Fruit fly (Drosophila melanogaster): ENCODE data around the gene CG33986.

CG33986 gene

DNA sequence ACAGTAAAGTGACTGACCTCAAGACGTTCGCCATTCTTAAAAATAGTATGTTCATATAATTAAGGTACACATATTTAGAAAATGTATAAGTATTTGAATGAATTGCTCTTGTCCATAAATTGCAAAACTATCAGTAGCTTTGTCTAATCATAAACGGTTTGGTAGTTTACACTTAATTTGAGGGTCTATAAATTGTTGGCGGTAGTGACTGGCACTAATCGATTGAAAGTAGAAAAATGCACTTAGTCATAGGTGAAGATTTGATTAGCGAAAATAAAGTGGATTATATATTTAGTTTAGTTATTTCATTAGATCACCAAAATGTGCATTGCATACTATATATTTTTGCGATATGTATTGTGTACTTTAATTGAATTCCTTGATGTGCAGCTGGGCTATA, 11.3 kb downstream of the CG33986 start:
- no peak for TF ChIP-seq CG8478 (optimal IDR thresholded peaks at IDR 0.05)
- TF ChIP-seq CTCF (optimal IDR thresholded peaks at IDR 0.05) = no peak

DNA sequence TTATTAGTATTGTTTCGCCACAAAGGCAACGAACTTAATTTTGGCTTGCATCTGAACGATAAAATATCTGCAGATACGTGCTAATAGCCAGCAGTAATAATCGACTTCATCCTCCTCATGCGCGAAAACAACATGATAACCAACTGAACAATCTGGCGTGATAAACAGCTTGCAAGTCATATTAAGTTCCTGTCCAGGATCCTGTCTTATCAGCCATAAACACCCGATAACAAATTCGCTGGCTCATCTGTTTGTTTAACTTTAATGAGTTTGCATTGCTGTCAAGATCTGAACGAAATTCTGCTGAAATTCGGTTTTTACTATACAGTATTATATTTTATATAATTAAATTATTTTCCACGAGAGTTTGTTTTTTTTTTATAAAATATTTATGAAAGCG, 11.8 kb downstream of the CG33986 start:
- TF ChIP-seq CG8478 (optimal IDR thresholded peaks at IDR 0.05) (no peak), CTCF (optimal IDR thresholded peaks at IDR 0.05) (no peak)

- no peak for TF ChIP-seq CG8478 (optimal IDR thresholded peaks at IDR 0.05)
- no peak for TF ChIP-seq CTCF (optimal IDR thresholded peaks at IDR 0.05)
These were observed 13.3 kb downstream of the CG33986 start for dm6 chr3L:15511688-15512250.

DNA sequence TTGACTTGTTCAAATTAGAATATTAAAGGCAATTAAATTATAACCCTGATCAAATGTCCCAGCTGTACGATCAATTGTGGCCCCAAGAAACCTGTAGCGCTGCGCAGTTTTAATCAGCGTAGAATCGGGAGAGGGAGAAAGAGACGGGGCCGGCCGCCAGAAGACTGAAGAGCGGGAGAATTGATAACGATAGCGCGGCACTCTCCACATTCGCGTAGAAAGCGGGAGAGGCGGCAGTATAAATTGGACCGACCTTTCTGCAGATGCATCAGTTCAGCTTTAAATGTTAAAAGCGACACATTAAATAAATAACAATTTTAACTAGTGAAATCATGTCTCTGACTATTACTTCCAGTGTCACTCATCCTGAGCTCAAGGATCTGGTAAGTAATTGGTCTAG, 14.3 kb downstream of the CG33986 start, which contains the start of gene MsrA:
Gene MsrA, plus strand, starts transcription at position 266 of the 400 bp plus-strand sequence.
- TF ChIP-seq CTCF (optimal IDR thresholded peaks at IDR 0.05) = no peak
- TF ChIP-seq CG8478 (optimal IDR thresholded peaks at IDR 0.05) = no peak

DNA sequence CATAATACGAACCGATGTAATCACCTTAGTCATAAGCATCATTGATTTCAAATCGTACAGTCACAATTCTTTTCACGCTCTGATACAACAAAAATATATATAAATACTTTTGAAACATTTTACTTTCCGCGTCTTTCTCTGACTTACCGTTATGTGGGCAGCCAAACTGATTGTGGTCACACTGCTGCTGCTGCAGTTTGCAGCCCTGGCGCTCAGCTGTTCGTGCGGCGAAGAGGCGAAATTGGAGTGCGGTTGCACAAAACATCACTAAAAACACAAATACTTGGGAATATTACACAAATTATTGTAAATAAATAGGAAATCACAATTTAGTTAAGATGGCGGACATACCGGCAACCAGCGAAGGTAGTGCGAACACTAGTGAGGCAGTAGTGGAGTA, 15.7 kb downstream of the CG33986 start, which contains the start of the genes gdl and gdl-ORF39:
Gene gdl, plus strand, starts transcription at position 48 of the 400 bp plus-strand sequence.
Gene gdl-ORF39, plus strand, starts transcription at position 48 of the 400 bp plus-strand sequence.
- TF ChIP-seq CG8478 (optimal IDR thresholded peaks at IDR 0.05) (no peak), CTCF (optimal IDR thresholded peaks at IDR 0.05) (no peak)

DNA sequence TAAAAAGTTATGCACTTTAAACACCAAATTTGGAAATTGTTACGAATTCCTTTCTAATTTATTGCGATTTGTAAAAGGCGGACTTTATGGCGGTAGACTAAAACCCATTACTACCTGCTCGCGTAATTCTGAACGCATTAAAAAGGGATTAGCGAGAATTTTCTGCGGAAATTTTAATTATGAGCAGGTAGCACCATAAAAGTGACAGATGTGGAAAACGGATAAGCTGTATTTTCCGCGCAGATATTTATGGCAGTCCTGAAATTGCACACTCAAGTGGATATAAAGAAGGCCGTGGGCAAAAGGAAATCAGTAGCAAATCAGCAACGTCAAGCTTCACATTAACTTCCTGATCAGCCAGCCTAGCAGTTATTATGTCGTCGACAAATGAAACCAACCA, 16.3 kb downstream of the CG33986 start, which contains the start of gene Z600:
Gene Z600, plus strand, starts transcription at position 312 of the 400 bp plus-strand sequence.
- TF ChIP-seq CTCF (optimal IDR thresholded peaks at IDR 0.05) (no peak), CG8478 (optimal IDR thresholded peaks at IDR 0.05) (no peak)

DNA sequence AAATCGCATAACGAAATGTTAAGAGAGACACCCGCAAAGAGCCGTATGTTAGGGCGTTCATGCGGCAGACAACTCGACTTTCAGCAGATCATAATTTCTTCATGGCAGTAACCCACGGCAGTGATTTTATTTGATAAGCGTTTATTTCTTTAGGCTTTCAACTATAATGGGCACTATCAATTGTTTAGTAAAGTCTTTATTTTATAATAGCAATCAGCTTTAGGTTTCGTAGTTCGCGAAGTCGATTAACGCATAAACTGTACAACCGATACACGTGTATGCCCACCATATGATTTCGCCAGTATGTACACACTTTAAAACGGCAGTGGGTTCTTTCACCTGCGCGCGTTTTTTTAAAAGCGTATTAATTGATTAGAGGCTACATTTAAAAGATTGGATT, 16.8 kb downstream of the CG33986 start, which contains the start of gene CG7841:
Gene CG7841, minus strand, starts transcription at position 20 of the 400 bp plus-strand sequence.
- TF ChIP-seq CG8478 (optimal IDR thresholded peaks at IDR 0.05) = no peak
- no peak for TF ChIP-seq CTCF (optimal IDR thresholded peaks at IDR 0.05)

DNA sequence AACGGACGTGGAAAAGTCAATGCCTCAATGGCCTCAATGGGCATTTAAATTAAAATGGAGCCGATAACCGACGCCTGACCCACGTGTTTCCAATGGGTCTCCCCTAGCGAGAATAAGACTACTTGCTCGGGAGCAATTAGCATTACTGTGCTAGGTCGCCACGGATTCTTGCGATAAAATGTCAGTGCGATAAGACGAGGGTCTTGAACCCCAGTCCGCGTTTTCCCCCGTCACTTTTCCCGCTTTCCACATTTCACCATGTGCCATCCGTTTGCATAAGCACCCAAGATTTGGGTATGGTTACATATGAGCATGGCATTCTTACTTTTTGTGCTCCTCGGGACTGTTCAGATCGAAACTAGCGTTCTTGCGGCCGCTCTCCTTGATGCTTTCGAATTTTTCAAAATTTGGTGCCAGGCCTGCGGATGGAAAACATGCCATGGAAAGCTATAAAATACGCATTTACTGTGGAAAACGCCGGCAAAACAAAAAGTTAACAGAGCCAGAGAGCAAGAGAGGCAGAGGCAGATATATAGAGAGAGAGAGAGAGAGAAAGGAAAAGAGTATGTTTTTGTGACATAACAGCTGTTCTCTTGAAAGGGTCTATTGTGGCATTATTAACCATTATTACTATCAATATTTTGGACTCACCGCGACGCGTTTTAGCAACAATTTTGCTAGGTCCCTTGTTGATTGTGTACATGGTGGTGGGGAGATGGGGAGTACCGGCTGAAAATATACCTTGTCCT, 17.7 kb downstream of the CG33986 start:
- no peak for TF ChIP-seq CTCF (optimal IDR thresholded peaks at IDR 0.05)
- no peak for TF ChIP-seq CG8478 (optimal IDR thresholded peaks at IDR 0.05)

DNA sequence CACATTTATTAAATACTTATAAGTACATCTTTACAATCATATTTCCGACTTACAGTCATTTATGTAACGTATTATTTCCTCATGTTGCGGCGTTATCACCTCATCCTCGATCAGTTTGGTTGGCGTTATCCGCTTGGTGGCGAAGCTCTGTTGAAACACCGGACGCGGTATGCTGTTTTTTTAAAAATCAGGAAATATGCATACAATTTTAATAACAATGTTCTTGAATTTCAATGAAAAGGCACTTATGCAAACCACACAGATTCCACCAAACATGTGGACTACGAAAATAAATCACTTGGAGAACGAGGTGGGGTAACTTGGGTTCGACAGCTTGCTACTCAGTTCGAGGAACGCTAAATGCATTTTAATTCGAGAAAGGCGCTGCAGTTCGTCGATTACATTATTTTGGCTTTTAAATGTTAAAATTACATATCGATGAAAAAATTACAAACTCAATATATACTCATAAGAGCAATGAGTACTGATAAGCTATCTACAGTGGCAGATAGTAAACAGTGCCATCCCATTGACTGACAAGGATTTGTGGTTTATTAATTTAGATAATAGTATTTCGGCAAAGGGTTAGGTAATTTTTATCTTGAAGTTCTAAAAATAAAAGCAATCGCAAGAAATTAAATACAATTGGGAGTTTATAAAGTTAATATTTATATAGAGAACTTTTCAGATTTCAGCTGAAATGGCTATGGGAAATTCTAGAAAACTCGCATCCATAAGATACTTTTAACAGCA, 18.7 kb downstream of the CG33986 start:
- TF ChIP-seq CTCF (optimal IDR thresholded peaks at IDR 0.05) (no peak), CG8478 (optimal IDR thresholded peaks at IDR 0.05) (no peak)

- TF ChIP-seq CTCF (optimal IDR thresholded peaks at IDR 0.05) = no peak
- no peak for TF ChIP-seq CG8478 (optimal IDR thresholded peaks at IDR 0.05)
These were observed 20.4 kb downstream of the CG33986 start, which contains the start of gene CG7857 for dm6 chr3L:15504687-15505086. Gene CG7857 (minus strand): TSS chr3L:15504894.

dm6 chr3L:15502256-15502655, 22.8 kb downstream of the CG33986 start:
- TF ChIP-seq CG8478 (optimal IDR thresholded peaks at IDR 0.05) (no peak), CTCF (optimal IDR thresholded peaks at IDR 0.05) (no peak)

dm6 chr3L:15501646-15501972, 23.4 kb downstream of the CG33986 start:
- no peak for TF ChIP-seq CG8478 (optimal IDR thresholded peaks at IDR 0.05)
- TF ChIP-seq CTCF (optimal IDR thresholded peaks at IDR 0.05) = no peak

DNA sequence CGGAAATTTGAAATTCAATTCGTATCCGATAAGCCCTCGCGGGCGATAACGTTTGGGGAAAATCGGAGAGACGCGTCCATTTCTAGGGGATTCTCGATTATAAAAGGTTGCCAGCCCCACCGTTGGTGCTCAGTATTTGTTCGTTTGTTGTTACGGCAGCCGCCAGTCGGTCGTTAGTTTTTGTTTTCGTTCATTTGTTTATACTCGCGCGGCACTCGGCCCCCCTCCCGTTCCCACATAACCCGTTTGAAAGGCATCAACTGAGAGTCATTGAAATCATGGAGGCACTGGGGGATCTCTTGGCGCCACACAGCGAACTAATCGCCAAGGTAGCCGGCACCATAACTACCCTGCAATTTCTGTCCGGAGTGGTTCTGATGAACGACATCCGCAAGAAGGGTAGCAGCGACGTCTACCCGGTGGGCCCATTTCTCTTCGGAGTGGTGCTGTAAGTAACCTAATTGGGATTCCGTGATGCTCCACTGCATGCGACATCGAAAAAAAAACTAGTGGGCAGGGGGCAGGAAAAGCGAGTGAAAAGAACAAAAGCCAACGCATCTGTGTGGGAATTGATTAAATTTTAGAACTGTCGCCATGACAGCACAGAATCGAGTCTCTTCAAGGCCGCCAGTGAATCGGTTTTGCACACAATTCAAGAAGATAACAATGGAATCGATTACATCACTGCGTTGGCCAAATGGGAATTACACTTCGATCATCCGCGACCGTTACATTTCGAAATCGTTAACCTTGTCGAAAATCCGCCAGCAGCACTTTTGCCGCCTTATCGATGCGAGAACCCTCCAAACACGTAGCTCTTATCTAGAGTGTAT, 24.0 kb downstream of the CG33986 start, which contains the start of gene CG7272:
Gene CG7272, plus strand, starts transcription at position 126 of the 833 bp plus-strand sequence.
- TF ChIP-seq CG8478 (optimal IDR thresholded peaks at IDR 0.05) (no peak), CTCF (optimal IDR thresholded peaks at IDR 0.05) (no peak)

dm6 chr3L:15498745-15499144, 26.3 kb downstream of the CG33986 start, which contains the start of gene CG7275:
Gene CG7275 (plus strand): TSS chr3L:15498959.
- TF ChIP-seq CG8478 (optimal IDR thresholded peaks at IDR 0.05) (no peak), CTCF (optimal IDR thresholded peaks at IDR 0.05) (no peak)
